Worm (Caenorhabditis elegans) whole organism, L4/young adult: ENCODE data around the gene dhhc-8.
A peak's percentile ranks its signal among the peaks of the same experiment; 100 is the strongest.

Experiments
- dao-5 ChIP-seq: sonication (generic microtip); optimal IDR thresholded peaks from 2 replicates; lab custom pipeline; 2016; ENCODE audit warnings: missing genotype, missing genetic modification characterization, moderate library complexity, missing compliant biosample characterization
- him-1 ChIP-seq: sonication (generic microtip); optimal IDR thresholded peaks from 2 replicates; lab custom pipeline; 2016; ENCODE audit warnings: missing genotype, missing genetic modification reagents, missing genetic modification characterization, missing compliant biosample characterization

ce11 chrIII:13067884-13068767 is 39.3 kb upstream of the dhhc-8 start:
- TF ChIP-seq him-1 (tag; lab: Kevin White, UChicago) = peak; percentile 91
- no peak for TF ChIP-seq dao-5 (tag; lab: Kevin White, UChicago)
